Worm (Caenorhabditis elegans) whole organism, late embryonic: ENCODE data around the gene str-185.

Experiments used
- elt-2 ChIP-seq: sonication (generic microtip); optimal IDR thresholded peaks from 2 replicates; lab custom pipeline; 2016; ENCODE audit warnings: missing genetic modification reagents, missing genetic modification characterization, missing compliant biosample characterization
- ets-4 ChIP-seq: sonication (generic microtip); optimal IDR thresholded peaks from 2 replicates; lab custom pipeline; 2016; ENCODE audit warnings: missing genetic modification characterization, missing compliant biosample characterization
- hlh-6 ChIP-seq: sonication (generic microtip); optimal IDR thresholded peaks from 2 replicates; lab custom pipeline; 2016; ENCODE audit warnings: missing genotype, missing genetic modification characterization, missing compliant biosample characterization
- pha-4 ChIP-seq: fragments of 150-350 bp; optimal IDR thresholded peaks from 2 replicates; lab custom pipeline; 2018; ENCODE audit warnings: missing biosample characterization, missing genetic modification reagents, missing genetic modification characterization
- pqm-1 ChIP-seq: sonication (generic microtip); optimal IDR thresholded peaks from 2 replicates; lab custom pipeline; 2016; ENCODE audit warnings: missing genetic modification characterization, missing compliant biosample characterization

DNA sequence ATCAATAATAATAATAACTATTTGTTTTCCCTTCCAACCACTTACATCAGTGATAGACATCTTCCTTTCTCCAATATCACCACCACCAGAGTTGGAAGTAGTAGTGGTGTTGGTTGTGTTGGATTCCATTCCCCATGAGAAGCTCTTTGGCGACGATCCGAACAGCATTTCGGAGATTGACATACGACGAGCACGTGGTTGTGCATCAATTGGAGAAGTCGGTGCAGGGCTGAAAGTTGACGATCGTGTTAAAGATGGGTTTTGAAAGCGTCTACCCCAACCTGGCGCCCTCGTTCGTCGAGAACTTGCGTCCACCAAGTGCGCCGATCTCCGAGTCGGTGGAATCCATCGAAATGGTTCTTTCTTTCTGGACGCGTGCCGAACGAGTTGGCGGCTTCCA lies 39.3 kb upstream of the str-185 start:
- no peak for TF ChIP-seq hlh-6 (tag; lab: Kevin White, UChicago)
- TF ChIP-seq elt-2 (tag; lab: Kevin White, UChicago) = no peak
- no peak for TF ChIP-seq ets-4 (tag; lab: Kevin White, UChicago)
- TF ChIP-seq pqm-1 (tag; lab: Kevin White, UChicago) = no peak
- TF ChIP-seq pha-4 = no peak
